Worm (Caenorhabditis elegans): ENCODE data around the gene vps-24.
A peak's percentile ranks its signal among the peaks of the same experiment; 100 is the strongest.

Gene vps-24

DNA sequence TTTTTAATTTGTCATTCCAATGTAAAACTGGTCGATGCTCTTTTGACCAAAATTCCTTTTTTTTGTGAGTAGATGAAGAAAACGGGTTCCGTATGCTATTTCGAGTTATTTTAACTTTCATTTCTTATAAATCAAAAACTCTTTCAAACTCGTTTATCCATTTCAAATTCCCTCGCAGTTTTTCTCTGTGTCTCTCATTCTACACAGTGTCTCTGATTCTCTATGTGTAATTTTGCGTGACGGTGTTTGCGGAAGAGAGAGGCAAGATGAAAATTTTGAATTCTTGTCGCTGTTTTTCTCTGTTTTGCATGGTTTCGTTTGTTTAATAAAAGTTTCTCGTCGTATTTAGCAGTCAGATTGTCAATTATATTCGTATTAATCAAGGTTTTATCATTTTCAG lies 5.3 kb downstream of the vps-24 start, which contains the start of gene citk-2 (continued):
- no peak for TF ChIP-seq ama-1 (optimal IDR thresholded peaks at IDR 0.05)
- no peak for TF ChIP-seq ama-1 (GFP tag; optimal IDR thresholded peaks at IDR 0.05)
- TF ChIP-seq sdz-38 (tag; optimal IDR thresholded peaks at IDR 0.05): no peak
- no peak for TF ChIP-seq ets-4 (GFP tag; optimal IDR thresholded peaks at IDR 0.05)
- TF ChIP-seq attf-3 (GFP tag; conservative IDR thresholded peaks at IDR 0.05): peak; percentile 30; the same call in 1 of the 2 replicates
- peak; percentile 97 for TF ChIP-seq lin-54 (GFP tag; optimal IDR thresholded peaks at IDR 0.05)
- peak; percentile 19 for TF ChIP-seq attf-5 (GFP tag; optimal IDR thresholded peaks at IDR 0.05)
- TF ChIP-seq ceh-100 (GFP tag; IDR thresholded peaks at IDR 0.05): peak; percentile 73
- TF ChIP-seq ZK185.1 (tag; optimal IDR thresholded peaks at IDR 0.05; ENCODE audit: poor library complexity, severe bottlenecking): peak; percentile 53
- peak; percentile 55 for TF ChIP-seq snpc-3.4 (tag; optimal IDR thresholded peaks at IDR 0.05)
- TF ChIP-seq rcor-1 (GFP tag; IDR thresholded peaks at IDR 0.05): peak; percentile 47
- peak; percentile 30 for TF ChIP-seq lsl-1 (GFP tag; optimal IDR thresholded peaks at IDR 0.05)
- no peak for TF ChIP-seq cebp-2 (GFP tag; IDR thresholded peaks at IDR 0.05)
- TF ChIP-seq snpc-1.1 (tag; optimal IDR thresholded peaks at IDR 0.05; ENCODE audit: insufficient read depth): peak; percentile 41
- TF ChIP-seq dox-1 (GFP tag; IDR thresholded peaks at IDR 0.05): peak; percentile 30; the same call in 1 of the 2 replicates
- TF ChIP-seq F22D6.2 (tag; optimal IDR thresholded peaks at IDR 0.05): no peak
- TF ChIP-seq F33H1.4 (GFP tag; IDR thresholded peaks at IDR 0.05): peak; percentile 59
- TF ChIP-seq B0019.2 (GFP tag; conservative IDR thresholded peaks at IDR 0.05): no peak
- TF ChIP-seq zfh-2 (GFP tag; conservative IDR thresholded peaks at IDR 0.05): no peak
- no peak for TF ChIP-seq F37B4.10 (GFP tag; IDR thresholded peaks at IDR 0.05)
- no peak for TF ChIP-seq ceh-79 (tag; optimal IDR thresholded peaks at IDR 0.05)
- TF ChIP-seq lir-1 (GFP tag; conservative IDR thresholded peaks at IDR 0.05): no peak
- TF ChIP-seq dpl-1 (GFP tag; optimal IDR thresholded peaks at IDR 0.05): peak; percentile 95
- TF ChIP-seq nhr-179 (tag; optimal IDR thresholded peaks at IDR 0.05): no peak
- no peak for TF ChIP-seq hsf-1 (GFP tag; IDR thresholded peaks at IDR 0.05)
- TF ChIP-seq xnd-1 (tag; optimal IDR thresholded peaks at IDR 0.05): no peak
- no peak for TF ChIP-seq mel-28 (tag; optimal IDR thresholded peaks at IDR 0.05; ENCODE audit: borderline replicate concordance)
- 0 out of 2 replicates have a peak, but pooled peaks have one; percentile 50 for TF ChIP-seq C06A6.2 (GFP tag; conservative IDR thresholded peaks at IDR 0.05)
- TF ChIP-seq nfya-1 (tag; optimal IDR thresholded peaks at IDR 0.05; ENCODE audit: borderline replicate concordance, insufficient read depth): no peak
- TF ChIP-seq pha-4 (tag; optimal IDR thresholded peaks at IDR 0.05): peak; percentile 90
- TF ChIP-seq ceh-91 (GFP tag; IDR thresholded peaks at IDR 0.05): 0 out of 2 replicates have a peak, but pooled peaks have one; percentile 37
- no peak for TF ChIP-seq F52B5.7 (tag; optimal IDR thresholded peaks at IDR 0.05)
- TF ChIP-seq aptf-2 (GFP tag; conservative IDR thresholded peaks at IDR 0.05): no peak
- TF ChIP-seq lin-26 (GFP tag; IDR thresholded peaks at IDR 0.05): no peak
- no peak for TF ChIP-seq F57A8.1 (GFP tag; optimal IDR thresholded peaks at IDR 0.05)
- 0 out of 2 replicates have a peak, but pooled peaks have one; percentile 25 for TF ChIP-seq B0336.3 (GFP tag; IDR thresholded peaks at IDR 0.05)
- no peak for TF ChIP-seq F39B2.1 (GFP tag; IDR thresholded peaks at IDR 0.05)
- TF ChIP-seq nhr-80 (tag; optimal IDR thresholded peaks at IDR 0.05): no peak
- no peak for TF ChIP-seq ceh-58 (GFP tag; IDR thresholded peaks at IDR 0.05)
- no peak for TF ChIP-seq let-607 (tag; optimal IDR thresholded peaks at IDR 0.05)

ce11 chrII:5001866-5002265 lies 8.1 kb downstream of the vps-24 start:
- TF ChIP-seq K12H6.12 (tag; optimal IDR thresholded peaks at IDR 0.05) (no peak), efl-1 (GFP tag; optimal IDR thresholded peaks at IDR 0.05) (no peak), aptf-3 (GFP tag; IDR thresholded peaks at IDR 0.05) (0 out of 2 replicates have a peak, but pooled peaks have one; percentile 49), ekl-4 (GFP tag; IDR thresholded peaks at IDR 0.05) (no peak)

All from whole organism, young adult.